Worm (Caenorhabditis elegans) whole organism, L1 larva: ENCODE results near the gene T10B5.3.
"Not testable (repeated sequence)": the region's sequence is repeated elsewhere in the genome, so short reads cannot be mapped to it uniquely, and the experiment has no call there.

Source experiments
- fos-1 ChIP-seq: fragments of 150-350 bp; optimal IDR thresholded peaks from 2 replicates; lab custom pipeline; 2014; ENCODE audit warnings: missing biosample characterization, missing genetic modification characterization
- lin-35 ChIP-seq, 2 experiments: fragments of 150-350 bp; optimal IDR thresholded peaks; 2 replicates each; lab custom pipeline; 2014; ENCODE audit warnings: missing biosample characterization in 2 of 2, missing genetic modification characterization in 2 of 2, missing genetic modification reagents in 2 of 2
- nhr-11 ChIP-seq: fragments of 150-350 bp; optimal IDR thresholded peaks from 2 replicates; lab custom pipeline; 2014; ENCODE audit warnings: missing biosample characterization, missing genetic modification characterization
- nhr-28 ChIP-seq: fragments of 150-350 bp; optimal IDR thresholded peaks from 2 replicates; lab custom pipeline; 2014; ENCODE audit warnings: missing biosample characterization, missing genetic modification characterization
- nhr-90 ChIP-seq: sonication (generic microtip); optimal IDR thresholded peaks from 2 replicates; lab custom pipeline; 2016; ENCODE audit warnings: mild to moderate bottlenecking, missing genetic modification characterization, missing compliant biosample characterization; ENCODE audit not compliant: poor library complexity

DNA sequence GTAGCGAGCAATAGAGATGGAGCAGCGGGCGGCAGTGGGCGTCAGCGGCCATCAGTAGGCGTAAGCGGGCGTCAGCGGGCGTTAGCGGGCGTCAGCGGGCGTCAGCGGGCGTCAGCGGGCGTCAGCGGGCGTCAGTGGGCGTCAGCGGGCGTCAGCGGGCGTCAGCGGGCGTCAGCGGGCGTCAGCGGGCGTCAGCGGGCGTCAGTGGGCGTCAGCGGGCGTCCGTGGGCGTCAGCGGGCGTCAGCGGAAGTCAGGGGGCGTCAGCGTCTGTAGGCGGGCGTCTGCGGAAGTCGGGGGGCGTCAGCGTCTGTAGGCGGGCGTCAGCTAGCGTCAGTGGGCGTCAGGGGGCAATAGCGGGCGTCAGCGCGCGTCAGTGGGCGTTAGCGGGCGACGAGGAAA, 19.6 kb downstream of the T10B5.3 start:
- not testable (repeated sequence) for TF ChIP-seq nhr-90; nhr-11 (tag; lab: Kevin White, UChicago); lin-35 (GFP tag; optimal IDR thresholded peaks at IDR 0.05; lab: Kevin White, UChicago); fos-1; nhr-28
